Worm (Caenorhabditis elegans): ENCODE results near the gene fbxc-28.

DNA sequence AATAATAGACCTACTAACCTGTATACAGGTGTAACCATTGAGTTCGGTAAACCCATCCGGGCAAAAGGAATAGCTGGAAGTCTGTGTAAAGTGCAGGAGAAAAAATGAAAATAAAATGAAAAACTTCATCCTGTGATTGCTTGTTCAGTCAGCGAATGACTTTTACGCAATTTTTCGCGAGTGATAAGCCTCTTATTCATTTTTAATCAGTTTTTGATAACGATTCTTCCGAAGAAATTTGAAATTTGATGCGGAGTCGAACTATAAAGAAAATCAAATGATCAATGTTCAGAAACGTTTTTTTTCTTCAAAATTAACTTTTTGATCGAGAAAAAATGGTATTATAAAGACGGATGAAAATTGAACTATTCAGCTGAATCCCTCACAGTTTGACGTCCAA is 843 bp upstream of the fbxc-28 start:
- TF ChIP-seq mxl-3 (GFP tag; optimal IDR thresholded peaks at IDR 0.05) (no peak), ceh-32 (tag; optimal IDR thresholded peaks at IDR 0.05; ENCODE audit: poor library complexity) (no peak), pqm-1 (tag; optimal IDR thresholded peaks at IDR 0.05) (peak; percentile 83)
